Fruit fly (Drosophila melanogaster) Kc167 (cell line): ENCODE results near the gene CG34043.

ENCODE experiments used
- Myc ChIP-seq: fragments of >200 bp; optimal IDR thresholded peaks from 2 replicates; lab custom pipeline; 2017; ENCODE audit warnings: missing external identifiers
- Sin3A ChIP-seq: fragments of >200 bp; optimal IDR thresholded peaks from 2 replicates; lab custom pipeline; 2018; ENCODE audit warnings: missing external identifiers
- h ChIP-seq: fragments of >200 bp; optimal IDR thresholded peaks from 3 replicates; lab custom pipeline; 2018; ENCODE audit warnings: missing external identifiers
- insv ChIP-seq: fragments of >200 bp; optimal IDR thresholded peaks from 3 replicates; lab custom pipeline; 2018; ENCODE audit warnings: missing external identifiers
- psq ChIP-seq: fragments of >200 bp; optimal IDR thresholded peaks from 2 replicates; lab custom pipeline; 2017; ENCODE audit warnings: missing external identifiers
- ttk ChIP-seq: sonication (Bioruptor generic); optimal IDR thresholded peaks from 2 replicates; lab custom pipeline; 2017; ENCODE audit warnings: missing external identifiers

- TF ChIP-seq h (lab: Kevin White, UChicago): no peak
- TF ChIP-seq ttk (lab: Kevin White, UChicago): no peak
- TF ChIP-seq psq (lab: Kevin White, UChicago): no peak
- TF ChIP-seq Sin3A (lab: Kevin White, UChicago): no peak
- TF ChIP-seq Myc: no peak
- TF ChIP-seq insv: no peak
These were observed 25.0 kb upstream of the CG34043 start for dm6 chr2L:10305538-10306147.
